Fruit fly (Drosophila melanogaster) whole organism, adult: Measurements from ENCODE around the gene CG14627.

Experiments
- CG11617 ChIP-seq: fragments of 200-800 bp; sonication (Bioruptor generic); optimal IDR thresholded peaks from 2 replicates; lab custom pipeline; 2017; ENCODE audit warnings: mild to moderate bottlenecking, missing biosample characterization, missing genetic modification reagents, missing genetic modification characterization
- CG12768 ChIP-seq: fragments of 200-800 bp; sonication (Bioruptor generic); optimal IDR thresholded peaks from 2 replicates; lab custom pipeline; 2017; ENCODE audit warnings: missing biosample characterization, missing genetic modification characterization, mild to moderate bottlenecking, moderate library complexity, missing genetic modification reagents
- CG14711 ChIP-seq: fragments of 200-800 bp; sonication (Bioruptor generic); optimal IDR thresholded peaks from 2 replicates; lab custom pipeline; 2018; ENCODE audit warnings: missing biosample characterization, mild to moderate bottlenecking, missing genetic modification characterization, moderate library complexity
- CG1620 ChIP-seq: fragments of 200-800 bp; sonication (Bioruptor generic); optimal IDR thresholded peaks from 2 replicates; lab custom pipeline; 2016; ENCODE audit warnings: missing biosample characterization, missing genetic modification characterization
- CG33017 ChIP-seq: fragments of 200-800 bp; sonication (Bioruptor generic); optimal IDR thresholded peaks from 2 replicates; lab custom pipeline; 2018; ENCODE audit warnings: missing biosample characterization, mild to moderate bottlenecking, missing genetic modification characterization, moderate library complexity
- CG5204 ChIP-seq: fragments of 200-800 bp; sonication (Bioruptor generic); optimal IDR thresholded peaks from 2 replicates; lab custom pipeline; 2016; ENCODE audit warnings: missing biosample characterization, missing genetic modification characterization
- CG7045 ChIP-seq: fragments of 200-800 bp; sonication (Bioruptor generic); optimal IDR thresholded peaks from 2 replicates; lab custom pipeline; 2017; ENCODE audit warnings: missing biosample characterization, mild to moderate bottlenecking, missing genetic modification characterization
- CG7101 ChIP-seq: fragments of 200-800 bp; sonication (Bioruptor generic); optimal IDR thresholded peaks from 2 replicates; lab custom pipeline; 2018; ENCODE audit warnings: missing biosample characterization, mild to moderate bottlenecking, missing genetic modification characterization, moderate library complexity
- Clk ChIP-seq: fragments of 200-800 bp; sonication (Bioruptor generic); optimal IDR thresholded peaks from 2 replicates; lab custom pipeline; 2017; ENCODE audit warnings: missing biosample characterization, missing genetic modification characterization
- Crg-1 ChIP-seq: fragments of 200-800 bp; sonication (Bioruptor generic); optimal IDR thresholded peaks from 2 replicates; lab custom pipeline; 2016; ENCODE audit warnings: missing biosample characterization, missing genetic modification characterization
- Hr96 ChIP-seq: fragments of 200-800 bp; sonication (Bioruptor generic); optimal IDR thresholded peaks from 2 replicates; lab custom pipeline; 2016; ENCODE audit warnings: missing biosample characterization, missing genetic modification characterization
- Mnt ChIP-seq: fragments of 200-800 bp; sonication (Bioruptor generic); optimal IDR thresholded peaks from 2 replicates; lab custom pipeline; 2016; ENCODE audit warnings: missing biosample characterization, mild to moderate bottlenecking, missing genetic modification characterization
- bab1 ChIP-seq: fragments of 200-800 bp; sonication (Bioruptor generic); optimal IDR thresholded peaks from 3 replicates; lab custom pipeline; 2019; ENCODE audit warnings: missing biosample characterization, mild to moderate bottlenecking, missing genetic modification characterization, moderate library complexity
- cic ChIP-seq: fragments of 200-800 bp; sonication (Bioruptor generic); optimal IDR thresholded peaks from 2 replicates; lab custom pipeline; 2017; ENCODE audit warnings: missing biosample characterization, mild to moderate bottlenecking, missing genetic modification characterization, moderate library complexity
- cnc ChIP-seq, 2 experiments: fragments of >200 bp; optimal IDR thresholded peaks; 2 replicates each; lab custom pipeline; 2017
- kay ChIP-seq: fragments of 200-800 bp; sonication (Bioruptor generic); peaks from one replicate; lab custom pipeline; 2016; ENCODE audit warnings: missing biosample characterization, missing genetic modification characterization, borderline replicate concordance
- ovo ChIP-seq: fragments of 200-800 bp; sonication (Bioruptor generic); optimal IDR thresholded peaks from 2 replicates; lab custom pipeline; 2016; ENCODE audit warnings: missing biosample characterization, missing genetic modification characterization
- pad ChIP-seq: fragments of 200-800 bp; sonication (Bioruptor generic); optimal IDR thresholded peaks from 3 replicates; lab custom pipeline; 2017; ENCODE audit warnings: missing biosample characterization, missing genetic modification characterization, mild to moderate bottlenecking, moderate library complexity, missing genetic modification reagents
- tj ChIP-seq: fragments of 200-800 bp; sonication (Bioruptor generic); optimal IDR thresholded peaks from 3 replicates; lab custom pipeline; 2017; ENCODE audit warnings: missing biosample characterization, mild to moderate bottlenecking, missing genetic modification characterization, moderate library complexity
- toe ChIP-seq: fragments of 200-800 bp; sonication (Bioruptor generic); optimal IDR thresholded peaks from 2 replicates; lab custom pipeline; 2016; ENCODE audit warnings: missing biosample characterization, missing genetic modification characterization

CG14627 gene

DNA sequence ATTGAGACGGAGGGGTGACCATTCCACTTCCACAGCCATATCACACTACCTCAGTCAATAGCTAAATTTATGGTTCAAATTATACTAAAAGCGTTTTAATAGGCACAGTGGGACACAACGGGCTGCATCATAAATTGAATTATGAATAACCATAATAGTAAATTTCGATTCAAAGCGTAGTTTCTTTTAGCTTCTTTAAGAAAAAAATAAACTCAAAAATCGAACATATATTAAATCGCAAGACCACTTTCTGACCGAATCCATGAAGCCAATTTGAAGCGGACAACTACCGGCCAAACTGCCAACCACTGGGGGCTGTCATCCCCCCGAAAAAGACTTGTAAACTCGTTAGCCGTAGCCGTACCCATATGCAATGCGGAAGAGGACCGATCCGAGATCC, 555 bp upstream of the CG14627 start:
- TF ChIP-seq bab1 (GFP tag; lab: Kevin White, UChicago) (no peak), CG12768 (no peak), Hr96 (GFP tag; lab: Kevin White, UChicago) (no peak), CG1620 (GFP tag; lab: Kevin White, UChicago) (no peak), CG11617 (GFP tag; lab: Kevin White, UChicago) (no peak), Clk (no peak), CG7101 (tag; lab: Kevin White, UChicago) (no peak), pad (GFP tag; lab: Kevin White, UChicago) (no peak), CG33017 (tag; lab: Kevin White, UChicago) (no peak), ovo (GFP tag; lab: Kevin White, UChicago) (no peak), Mnt (GFP tag; lab: Kevin White, UChicago) (no peak), tj (GFP tag; lab: Kevin White, UChicago) (no peak), Crg-1 (no peak)

DNA sequence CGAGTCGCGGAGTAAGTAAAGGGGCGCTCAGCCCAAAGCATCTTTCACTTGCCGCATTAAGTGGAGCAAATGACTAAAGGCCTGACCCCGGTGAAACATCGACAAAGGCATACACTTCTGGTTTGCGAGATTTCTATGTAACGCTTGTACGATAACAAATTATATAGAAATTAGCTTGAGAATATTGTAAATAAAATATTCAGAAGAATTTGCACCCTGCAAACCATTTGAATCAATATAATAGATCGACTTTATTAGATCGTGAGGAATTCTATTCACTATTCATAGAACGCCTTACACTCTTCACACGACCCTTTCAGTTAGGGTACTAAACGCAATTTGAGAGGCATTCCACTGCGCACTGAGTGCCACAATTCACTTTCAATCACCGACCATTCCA, 2.3 kb downstream of the CG14627 start:
- no peak for TF ChIP-seq CG7045 (GFP tag; lab: Kevin White, UChicago)

DNA sequence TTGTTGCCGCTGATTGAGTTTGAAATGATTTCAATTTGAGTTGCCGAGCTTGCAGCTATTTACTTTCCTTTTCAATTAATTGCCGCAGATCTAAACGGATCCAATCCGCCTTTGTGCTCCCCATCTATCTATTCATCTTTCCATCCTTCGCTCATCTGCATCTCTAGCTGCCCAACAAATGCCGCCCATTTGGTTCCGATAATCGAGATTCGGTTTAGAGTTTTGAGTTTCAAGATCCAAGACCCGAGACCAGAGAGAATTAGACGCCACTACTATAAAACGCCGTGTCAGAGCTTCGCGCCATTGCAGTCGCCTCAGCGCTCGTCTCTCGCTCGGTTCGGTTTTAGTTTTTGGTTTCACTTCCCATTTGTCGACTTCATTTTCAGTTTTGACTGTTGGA, 3.1 kb downstream of the CG14627 start, which contains the start of gene CG14626:
CG14626 (plus strand) TSS at position 301 of the 400 bp plus-strand sequence.
- TF ChIP-seq CG1620 (GFP tag; lab: Kevin White, UChicago) (no peak), CG12768 (no peak), CG5204 (GFP tag; lab: Kevin White, UChicago) (no peak), CG7101 (tag; lab: Kevin White, UChicago) (no peak), CG14711 (no peak), CG7045 (GFP tag; lab: Kevin White, UChicago) (no peak)

DNA sequence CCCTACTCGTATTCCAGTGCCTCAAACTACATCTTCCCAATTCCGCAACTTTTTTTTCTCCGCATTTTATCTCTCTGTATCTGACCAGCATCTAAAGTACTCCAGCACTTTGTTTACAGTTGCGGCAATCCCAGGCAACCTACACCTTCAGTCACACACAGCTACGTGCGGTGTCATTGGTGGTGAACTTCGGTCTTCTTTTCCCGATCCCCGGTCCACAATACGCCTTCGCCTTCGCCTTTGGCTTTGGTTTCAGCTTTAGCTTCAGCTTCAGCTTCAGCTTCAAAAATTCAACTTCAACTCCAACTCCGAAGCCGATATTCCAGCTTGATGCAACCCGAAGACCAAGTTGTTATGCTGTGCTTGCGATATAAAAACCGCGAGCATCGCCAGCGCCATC, 9.6 kb downstream of the CG14627 start, which contains the start of gene CG11380:
CG11380 (plus strand) TSS at position 301 of the 400 bp plus-strand sequence.
- TF ChIP-seq pad (GFP tag; lab: Kevin White, UChicago) (no peak), tj (GFP tag; lab: Kevin White, UChicago) (peak; percentile 41)

DNA sequence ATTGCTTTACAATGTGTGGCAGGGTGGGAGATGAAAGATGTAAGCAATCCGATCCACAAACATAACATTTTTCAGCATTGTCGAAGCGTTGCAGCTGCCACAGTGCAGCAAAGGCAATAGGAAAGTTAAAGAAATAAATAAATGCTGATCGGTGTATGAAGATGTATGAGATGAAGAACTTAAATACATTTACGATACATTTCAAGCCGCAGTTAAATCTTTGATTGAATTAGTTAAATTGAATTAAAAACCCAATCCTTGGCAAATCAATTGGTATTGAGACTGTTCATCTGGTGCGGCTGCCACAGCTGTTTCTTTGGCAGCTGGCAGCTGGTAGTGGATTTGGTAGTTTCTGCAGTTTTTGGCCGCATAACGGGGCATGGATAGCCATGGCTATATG, 16.4 kb downstream of the CG14627 start:
- no peak for TF ChIP-seq Crg-1
- no peak for TF ChIP-seq cnc (optimal IDR thresholded peaks at IDR 0.05; lab: Kevin White, UChicago)
- TF ChIP-seq Mnt (GFP tag; lab: Kevin White, UChicago), result no peak
- TF ChIP-seq cic, result no peak
- no peak for TF ChIP-seq ovo (GFP tag; lab: Kevin White, UChicago)
- no peak for TF ChIP-seq CG12768
- TF ChIP-seq CG5204 (GFP tag; lab: Kevin White, UChicago), result no peak

DNA sequence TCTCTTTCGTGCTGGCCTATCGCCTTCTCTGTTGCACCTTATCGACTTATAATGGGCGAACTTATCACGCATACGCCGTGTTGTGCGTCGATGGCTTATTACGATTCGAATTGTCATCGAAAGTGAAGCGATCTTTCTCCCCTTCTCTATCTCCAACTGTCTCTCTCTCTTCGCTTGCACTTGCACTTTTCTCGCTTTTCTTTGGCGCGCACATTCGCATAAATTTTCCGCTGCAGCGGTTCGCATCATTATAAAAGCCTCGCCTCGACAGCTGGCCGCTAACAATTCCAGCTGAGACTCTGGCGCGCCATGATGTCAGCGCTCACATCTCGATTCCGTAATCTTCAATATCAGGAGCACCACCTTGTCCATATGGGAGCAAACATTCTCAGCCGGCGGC, 17.8 kb downstream of the CG14627 start, which contains the start of gene CG14625:
CG14625 (plus strand) TSS at position 301 of the 400 bp plus-strand sequence.
- TF ChIP-seq Clk, result no peak
- no peak for TF ChIP-seq toe
- TF ChIP-seq CG33017 (tag; lab: Kevin White, UChicago), result no peak
- no peak for TF ChIP-seq CG11617 (GFP tag; lab: Kevin White, UChicago)
- no peak for TF ChIP-seq cic
- TF ChIP-seq CG1620 (GFP tag; lab: Kevin White, UChicago), result no peak
- no peak for TF ChIP-seq tj (GFP tag; lab: Kevin White, UChicago)
- no peak for TF ChIP-seq CG12768
- no peak for TF ChIP-seq cnc (optimal IDR thresholded peaks at IDR 0.05; lab: Kevin White, UChicago)
- no peak for TF ChIP-seq CG5204 (GFP tag; lab: Kevin White, UChicago)
- no peak for TF ChIP-seq CG7045 (GFP tag; lab: Kevin White, UChicago)
- TF ChIP-seq CG14711, result no peak
- TF ChIP-seq Mnt (GFP tag; lab: Kevin White, UChicago), result no peak
- no peak for TF ChIP-seq CG7101 (tag; lab: Kevin White, UChicago)
- no peak for TF ChIP-seq ovo (GFP tag; lab: Kevin White, UChicago)
- TF ChIP-seq pad (GFP tag; lab: Kevin White, UChicago), result no peak
- no peak for TF ChIP-seq Hr96 (GFP tag; lab: Kevin White, UChicago)
- TF ChIP-seq Crg-1, result no peak

DNA sequence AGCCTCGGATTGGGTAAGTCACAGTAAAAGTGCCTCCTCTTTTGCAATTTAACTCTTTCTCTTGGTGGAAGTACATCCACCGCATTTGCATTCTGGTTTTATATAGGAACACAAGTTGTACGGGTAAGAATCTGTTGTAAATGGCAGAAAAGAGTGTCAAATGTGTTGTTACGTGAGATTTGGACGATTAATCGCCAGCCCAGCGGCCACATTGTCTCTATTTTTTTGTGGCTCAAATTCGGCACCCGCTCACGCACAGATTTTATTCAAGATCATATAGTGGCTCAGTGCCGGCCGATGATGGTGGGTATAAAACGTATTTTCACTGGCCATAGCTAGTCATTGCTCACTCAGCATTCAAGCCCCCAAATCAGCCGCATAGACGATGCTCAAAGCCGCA, 22.1 kb downstream of the CG14627 start, which contains the start of gene CG11381:
CG11381 (plus strand) TSS at position 301 of the 400 bp plus-strand sequence.
- no peak for TF ChIP-seq Hr96 (GFP tag; lab: Kevin White, UChicago)
- TF ChIP-seq Crg-1, result no peak
- TF ChIP-seq cnc (optimal IDR thresholded peaks at IDR 0.05; lab: Kevin White, UChicago), result no peak
- no peak for TF ChIP-seq cic
- no peak for TF ChIP-seq CG11617 (GFP tag; lab: Kevin White, UChicago)
- no peak for TF ChIP-seq pad (GFP tag; lab: Kevin White, UChicago)
- TF ChIP-seq CG12768, result no peak
- no peak for TF ChIP-seq CG1620 (GFP tag; lab: Kevin White, UChicago)
- no peak for TF ChIP-seq tj (GFP tag; lab: Kevin White, UChicago)
- TF ChIP-seq bab1 (GFP tag; lab: Kevin White, UChicago), result no peak
- TF ChIP-seq ovo (GFP tag; lab: Kevin White, UChicago), result no peak
- no peak for TF ChIP-seq CG5204 (GFP tag; lab: Kevin White, UChicago)
- no peak for TF ChIP-seq kay
- TF ChIP-seq CG7101 (tag; lab: Kevin White, UChicago), result no peak
- no peak for TF ChIP-seq Mnt (GFP tag; lab: Kevin White, UChicago)
- TF ChIP-seq Clk, result no peak
- TF ChIP-seq toe, result no peak
- no peak for TF ChIP-seq CG7045 (GFP tag; lab: Kevin White, UChicago)
- TF ChIP-seq CG14711, result no peak
- TF ChIP-seq CG33017 (tag; lab: Kevin White, UChicago), result no peak
